Worm (Caenorhabditis elegans) whole organism, L4 larva: ENCODE data around the gene T26C11.4.

Source experiments
- F44E2.7 ChIP-seq: fragments of 200-800 bp; sonication (Bioruptor generic); IDR thresholded peaks from 2 replicates; pipeline ENCODE4 v2.1.2; 2022; ENCODE audit warnings: missing genetic modification characterization, missing compliant biosample characterization
- T20F7.1 ChIP-seq: fragments of 200-800 bp; sonication (Bioruptor generic); optimal IDR thresholded peaks from 2 replicates; lab custom pipeline; 2018; ENCODE audit warnings: mild to moderate bottlenecking, missing genetic modification characterization, missing compliant biosample characterization
- Y105C5A.15 ChIP-seq: fragments of 200-800 bp; sonication (Bioruptor generic); IDR thresholded peaks from 2 replicates; pipeline ENCODE4 v1.3.6; 2022; ENCODE audit warnings: missing genetic modification characterization, missing compliant biosample characterization
- Y48G9A.11 ChIP-seq: fragments of 200-800 bp; sonication (Bioruptor generic); IDR thresholded peaks from 2 replicates; pipeline ENCODE4 v1.3.6; 2022; ENCODE audit warnings: missing genetic modification reagents, missing genetic modification characterization, missing compliant biosample characterization
- Y5F2A.4 ChIP-seq: fragments of 200-800 bp; sonication (Bioruptor generic); optimal IDR thresholded peaks from 2 replicates; lab custom pipeline; 2018; ENCODE audit warnings: mild to moderate bottlenecking, missing genetic modification characterization, missing compliant biosample characterization
- aha-1 ChIP-seq: fragments of 150-350 bp; peaks from one replicate; lab custom pipeline; 2014; ENCODE audit warnings: missing biosample characterization, missing genetic modification characterization
- aly-2 ChIP-seq: sonication (generic microtip); optimal IDR thresholded peaks from 2 replicates; lab custom pipeline; 2018; ENCODE audit warnings: missing biosample characterization, missing genetic modification characterization
- ama-1 ChIP-seq: fragments of 150-350 bp; optimal IDR thresholded peaks from 2 replicates; lab custom pipeline; 2014; ENCODE audit warnings: inconsistent platforms, mixed read lengths
- attf-4 ChIP-seq: sonication (generic microtip); optimal IDR thresholded peaks from 3 replicates; lab custom pipeline; 2017; ENCODE audit warnings: missing biosample characterization, missing genetic modification characterization
- ceh-20 ChIP-seq: fragments of 200-800 bp; sonication (Bioruptor generic); IDR thresholded peaks from 2 replicates; pipeline ENCODE4 v1.3.6; 2022; ENCODE audit warnings: missing genetic modification reagents, missing genetic modification characterization, missing compliant biosample characterization
- ceh-28 ChIP-seq: fragments of 150-350 bp; optimal IDR thresholded peaks from 2 replicates; lab custom pipeline; 2014; ENCODE audit warnings: missing biosample characterization, missing genetic modification reagents, missing genetic modification characterization
- cey-2 ChIP-seq: sonication (generic microtip); optimal IDR thresholded peaks from 3 replicates; lab custom pipeline; 2017; ENCODE audit warnings: missing genetic modification characterization, mild to moderate bottlenecking, missing compliant biosample characterization, antibody characterized with exemption, borderline replicate concordance; ENCODE audit not compliant: insufficient read depth
- daf-16 ChIP-seq, 3 experiments: sonication (generic microtip); optimal IDR thresholded peaks; 2 replicates each; lab custom pipeline; 2016 to 2017; ENCODE audit warnings: missing genetic modification characterization in 3 of 3, missing genetic modification reagents in 3 of 3, mild to moderate bottlenecking in 2 of 3, missing compliant biosample characterization in 2 of 3, missing biosample characterization in 1 of 3, moderate library complexity in 1 of 3
- daf-19 ChIP-seq: fragments of 200-800 bp; sonication (Bioruptor generic); conservative IDR thresholded peaks from 2 replicates; pipeline ENCODE4 v1.3.6; 2022; ENCODE audit warnings: missing genetic modification characterization, missing compliant biosample characterization
- daf-8 ChIP-seq: fragments of 200-800 bp; sonication (Bioruptor generic); IDR thresholded peaks from 2 replicates; pipeline ENCODE4 v1.3.6; 2022; ENCODE audit warnings: missing genetic modification characterization, missing compliant biosample characterization
- dmd-9 ChIP-seq: fragments of 200-800 bp; sonication (Bioruptor generic); IDR thresholded peaks from 2 replicates; pipeline ENCODE4 v1.3.6; 2022; ENCODE audit warnings: missing genetic modification reagents, missing genetic modification characterization, missing compliant biosample characterization
- dpl-1 ChIP-seq: fragments of 150-350 bp; optimal IDR thresholded peaks from 2 replicates; lab custom pipeline; 2014; ENCODE audit warnings: missing biosample characterization, missing genetic modification reagents, missing genetic modification characterization
- egl-27 ChIP-seq: sonication (generic microtip); optimal IDR thresholded peaks from 3 replicates; lab custom pipeline; 2017; ENCODE audit warnings: missing biosample characterization, missing genetic modification reagents, missing genetic modification characterization
- egl-43 ChIP-seq: fragments of 200-800 bp; sonication (Bioruptor generic); IDR thresholded peaks from 2 replicates; pipeline ENCODE4 v1.3.6; 2022; ENCODE audit warnings: missing genetic modification reagents, missing genetic modification characterization, missing compliant biosample characterization
- hif-1 ChIP-seq, 2 experiments: sonication (generic microtip); optimal IDR thresholded peaks; 2 replicates each; lab custom pipeline; 2016 to 2017; ENCODE audit warnings: missing compliant biosample characterization in 2 of 2, missing genetic modification characterization in 2 of 2, missing genetic modification reagents in 2 of 2, missing genotype in 2 of 2, mild to moderate bottlenecking in 1 of 2
- hlh-11 ChIP-seq: fragments of 200-800 bp; sonication (Bioruptor generic); optimal IDR thresholded peaks from 2 replicates; lab custom pipeline; 2018; ENCODE audit warnings: mild to moderate bottlenecking, missing genetic modification characterization, missing compliant biosample characterization
- hlh-30 ChIP-seq: sonication (generic microtip); optimal IDR thresholded peaks from 2 replicates; lab custom pipeline; 2017; ENCODE audit warnings: antibody characterized with exemption, mild to moderate bottlenecking, missing genetic modification characterization, missing compliant biosample characterization; ENCODE audit not compliant: insufficient read depth
- jun-1 ChIP-seq: fragments of 150-350 bp; optimal IDR thresholded peaks from 2 replicates; lab custom pipeline; 2014; ENCODE audit warnings: missing biosample characterization, missing genetic modification reagents, missing genetic modification characterization
- lim-7 ChIP-seq: fragments of 200-800 bp; sonication (Bioruptor generic); IDR thresholded peaks from 2 replicates; pipeline ENCODE4 v1.3.6; 2022; ENCODE audit warnings: missing genetic modification characterization, missing compliant biosample characterization
- lin-1 ChIP-seq: fragments of 200-800 bp; sonication (Bioruptor generic); IDR thresholded peaks from 2 replicates; pipeline ENCODE4 v1.3.6; 2022; ENCODE audit warnings: missing genetic modification reagents, missing genetic modification characterization, missing compliant biosample characterization
- madf-5 ChIP-seq, 2 experiments: fragments of 200-800 bp; sonication (Bioruptor generic); IDR thresholded peaks; 2 replicates each; pipeline ENCODE4 v1.3.6; 2022; ENCODE audit warnings: missing compliant biosample characterization in 2 of 2, missing genetic modification characterization in 2 of 2
- madf-9 ChIP-seq: fragments of 200-800 bp; sonication (Bioruptor generic); conservative IDR thresholded peaks from 2 replicates; pipeline ENCODE4 v1.3.6; 2022; ENCODE audit warnings: missing genetic modification reagents, missing genetic modification characterization, missing compliant biosample characterization
- mep-1 ChIP-seq: fragments of 150-350 bp; sonication (generic microtip); optimal IDR thresholded peaks from 3 replicates; lab custom pipeline; 2014; ENCODE audit warnings: missing biosample characterization, missing genetic modification characterization
- nhr-10 ChIP-seq: fragments of 150-350 bp; optimal IDR thresholded peaks from 2 replicates; lab custom pipeline; 2014; ENCODE audit warnings: missing biosample characterization, missing genetic modification characterization
- nhr-102 ChIP-seq: sonication (generic microtip); optimal IDR thresholded peaks from 2 replicates; lab custom pipeline; 2016; ENCODE audit warnings: mild to moderate bottlenecking, missing genetic modification characterization, moderate library complexity, missing compliant biosample characterization
- nhr-111 ChIP-seq: fragments of 200-800 bp; sonication (Bioruptor generic); optimal IDR thresholded peaks from 2 replicates; lab custom pipeline; 2018; ENCODE audit warnings: mild to moderate bottlenecking, missing genetic modification characterization, missing compliant biosample characterization
- saeg-2 ChIP-seq: fragments of 200-800 bp; sonication (Bioruptor generic); IDR thresholded peaks from 2 replicates; pipeline ENCODE4 v1.3.6; 2022; ENCODE audit warnings: missing genetic modification reagents, missing genetic modification characterization, missing compliant biosample characterization
- skn-1 ChIP-seq: fragments of 150-350 bp; optimal IDR thresholded peaks from 2 replicates; lab custom pipeline; 2014; ENCODE audit warnings: missing biosample characterization, missing genetic modification characterization
- tra-1 ChIP-seq: fragments of 200-800 bp; sonication (Bioruptor generic); IDR thresholded peaks from 2 replicates; pipeline ENCODE4 v1.3.6; 2022; ENCODE audit warnings: missing genetic modification reagents, missing genetic modification characterization, missing compliant biosample characterization
- unc-62 ChIP-seq, 3 experiments: fragments of 150-350 bp in 1 of 3; sonication (generic microtip); optimal IDR thresholded peaks in 2 of 3; peaks in 1 of 3; 1 replicate in 1 of 3; 2 replicates in 2 of 3; lab custom pipeline; 2014 to 2017; ENCODE audit warnings: missing biosample characterization in 3 of 3, missing genetic modification characterization in 3 of 3, missing genetic modification reagents in 3 of 3, missing genotype in 1 of 3
- zag-1 ChIP-seq: fragments of 150-350 bp; optimal IDR thresholded peaks from 2 replicates; lab custom pipeline; 2014; ENCODE audit warnings: missing biosample characterization, missing genetic modification characterization

T26C11.4 gene

DNA sequence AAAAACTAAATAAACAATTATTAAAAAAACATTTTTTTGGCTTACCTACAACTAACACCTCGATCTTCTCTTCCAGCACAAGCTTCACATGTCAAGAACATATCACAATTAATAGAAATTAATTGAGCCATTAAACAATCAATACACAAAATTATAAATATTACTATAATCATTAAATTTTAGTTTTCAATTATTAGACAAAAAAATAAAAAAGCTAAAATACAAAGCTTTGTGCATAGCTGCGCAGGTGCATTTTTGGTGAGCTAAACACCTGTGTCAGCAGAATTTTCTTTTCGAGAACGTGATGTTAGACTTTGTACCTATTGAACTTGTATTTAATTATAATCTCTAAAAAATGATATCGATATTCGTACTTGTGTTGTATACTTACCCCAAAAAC lies 15.4 kb downstream of the T26C11.4 start, which contains the start of gene C14E2.6:
Gene C14E2.6 (minus strand): TSS at position 101 of the 400 bp plus-strand sequence.
- TF ChIP-seq nhr-102 = no peak
- no peak for TF ChIP-seq ceh-20
- no peak for TF ChIP-seq madf-5 (GFP tag; IDR thresholded peaks at IDR 0.05; lab: Robert Waterston, UW)
- no peak for TF ChIP-seq cey-2 (tag; lab: Kevin White, UChicago)
- TF ChIP-seq Y105C5A.15 (GFP tag; lab: Robert Waterston, UW) = no peak
- TF ChIP-seq tra-1 (GFP tag; lab: Robert Waterston, UW) = no peak
- TF ChIP-seq ceh-28 = no peak
- no peak for TF ChIP-seq unc-62 (GFP tag; optimal IDR thresholded peaks at IDR 0.05 in 1 of 2; lab: Kevin White, UChicago)
- no peak for TF ChIP-seq unc-62 (tag; optimal IDR thresholded peaks at IDR 0.05; lab: Kevin White, UChicago)
- TF ChIP-seq mep-1 (tag; lab: Kevin White, UChicago) = no peak
- TF ChIP-seq Y5F2A.4 (GFP tag; lab: Kevin White, UChicago) = no peak

DNA sequence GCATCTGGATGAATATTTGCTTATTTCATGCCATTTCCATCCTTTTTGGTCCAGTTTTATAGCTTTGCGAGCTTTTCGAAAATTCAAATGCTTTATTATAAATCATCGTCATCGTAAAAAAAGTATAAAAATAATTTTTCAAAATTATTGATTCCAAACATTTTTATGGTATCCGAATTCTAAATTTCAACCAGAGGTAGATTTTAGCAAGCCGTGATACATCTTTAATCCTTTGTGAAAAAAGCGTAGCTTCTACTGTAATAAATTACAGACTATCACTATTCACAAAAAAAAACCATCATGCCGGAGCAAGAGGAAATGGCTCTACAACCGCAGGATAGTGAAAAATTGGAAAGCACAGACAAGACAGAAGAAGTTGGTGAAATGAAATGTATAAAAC lies 19.2 kb downstream of the T26C11.4 start, which contains the start of gene C14E2.1:
Gene C14E2.1 (plus strand): TSS at position 301 of the 400 bp plus-strand sequence.
- TF ChIP-seq Y48G9A.11 (GFP tag; lab: Robert Waterston, UW) (no peak), jun-1 (no peak), dpl-1 (no peak), T20F7.1 (GFP tag; lab: Kevin White, UChicago) (no peak), saeg-2 (GFP tag; lab: Robert Waterston, UW) (no peak), F44E2.7 (GFP tag; lab: Robert Waterston, UW) (no peak), daf-16 (GFP tag; optimal IDR thresholded peaks at IDR 0.05; lab: Kevin White, UChicago) (no peak), daf-16 (tag; optimal IDR thresholded peaks at IDR 0.05; lab: Kevin White, UChicago) (no peak), nhr-10 (tag; lab: Kevin White, UChicago) (no peak), hlh-11 (no peak), hlh-30 (no peak), dmd-9 (GFP tag; lab: Robert Waterston, UW) (no peak), lin-1 (no peak), attf-4 (tag; lab: Kevin White, UChicago) (no peak)

DNA sequence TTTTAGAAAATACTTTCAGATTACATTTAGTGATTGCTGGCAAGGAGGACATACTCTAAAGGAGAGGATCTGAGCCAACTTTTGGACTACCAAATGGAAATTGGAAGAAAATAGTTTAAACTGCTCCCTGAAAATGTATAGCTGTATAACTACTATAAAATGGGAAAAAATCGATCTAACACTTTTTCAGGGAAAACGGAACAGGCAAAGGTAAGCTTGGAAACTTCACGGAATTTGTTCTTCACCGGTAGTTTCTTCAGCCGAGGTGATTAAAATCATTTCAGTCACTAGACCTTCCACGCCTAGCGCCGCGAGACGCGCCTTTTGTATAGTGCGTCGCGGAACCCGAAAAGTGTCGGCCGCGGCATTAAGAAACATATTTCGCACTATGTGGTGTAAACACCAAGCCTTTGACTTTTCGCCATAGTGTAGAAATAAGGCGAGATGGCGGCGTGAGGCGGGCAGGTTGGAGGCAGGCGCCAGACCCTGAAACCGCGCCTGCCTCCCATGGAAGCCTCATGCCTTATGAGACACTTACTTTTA lies 20.0 kb downstream of the T26C11.4 start, which contains the start of gene C14E2.5:
Gene C14E2.5 (minus strand): TSS at position 51 of the 543 bp plus-strand sequence.
- TF ChIP-seq hif-1 (tag; optimal IDR thresholded peaks at IDR 0.05; lab: Kevin White, UChicago) (no peak), aha-1 (tag; lab: Kevin White, UChicago) (peak; percentile 5), cey-2 (tag; lab: Kevin White, UChicago) (no peak)

DNA sequence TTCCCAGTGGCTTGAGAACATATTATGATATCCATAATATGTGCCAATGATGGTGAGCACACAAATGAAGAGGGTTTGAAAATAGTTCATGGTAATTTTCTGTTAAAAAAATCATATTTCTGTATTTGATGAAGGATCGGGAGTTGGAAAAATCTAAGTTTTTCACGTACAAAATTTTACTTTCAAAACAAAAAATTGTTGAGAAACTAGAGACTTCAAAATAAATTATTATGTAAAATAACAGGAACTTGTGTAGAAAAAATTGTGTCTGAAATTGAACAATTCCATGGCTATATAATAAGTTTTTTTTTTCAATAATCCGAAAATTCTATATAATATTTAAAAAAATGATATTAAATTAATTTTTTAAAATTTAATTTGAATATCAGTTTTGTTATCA lies 24.1 kb downstream of the T26C11.4 start, which contains the start of gene C14E2.4:
Gene C14E2.4 (minus strand): TSS at position 101 of the 400 bp plus-strand sequence.
- TF ChIP-seq daf-8 (no peak), ceh-20 (no peak), dpl-1 (no peak), ceh-28 (no peak), zag-1 (tag; lab: Kevin White, UChicago) (no peak), lin-1 (no peak), lim-7 (no peak), skn-1 (tag; lab: Kevin White, UChicago) (no peak), nhr-111 (GFP tag; lab: Kevin White, UChicago) (no peak), ama-1 (lab: Kevin White, UChicago) (no peak), daf-19 (GFP tag; lab: Robert Waterston, UW) (no peak), madf-9 (no peak), egl-43 (no peak), aly-2 (tag; lab: Kevin White, UChicago) (no peak), egl-27 (tag; lab: Kevin White, UChicago) (no peak)
